Worm (Caenorhabditis elegans): Measurements from ENCODE around the gene aexr-1.

aexr-1 gene

ce11 chrX:6642798-6643197, 7.7 kb upstream of the aexr-1 start:
- TF ChIP-seq ets-5 (GFP tag; IDR thresholded peaks at IDR 0.05) (no peak), nhr-85 (tag) (peak; percentile 95), elt-3 (tag; optimal IDR thresholded peaks at IDR 0.05) (peak in 2 of 6 experiments; percentile 26 to 60), nhr-76 (tag; optimal IDR thresholded peaks at IDR 0.05) (no peak), hpl-2 (GFP tag; optimal IDR thresholded peaks at IDR 0.05) (no peak), nhr-20 (tag; optimal IDR thresholded peaks at IDR 0.05) (peak; percentile 90), sup-37 (GFP tag; optimal IDR thresholded peaks at IDR 0.05) (no peak), dsc-1 (tag; optimal IDR thresholded peaks at IDR 0.05) (no peak), grh-1 (GFP tag; IDR thresholded peaks at IDR 0.05) (peak; percentile 33; the same call in 1 of the 2 replicates), nhr-77 (tag; optimal IDR thresholded peaks at IDR 0.05) (peak; percentile 5), elt-2 (tag; optimal IDR thresholded peaks at IDR 0.05) (peak; percentile 27), nhr-90 (tag; optimal IDR thresholded peaks at IDR 0.05; ENCODE audit: poor library complexity) (peak; percentile 42), tlp-1 (tag; optimal IDR thresholded peaks at IDR 0.05) (no peak), hlh-17 (GFP tag; optimal IDR thresholded peaks at IDR 0.05; ENCODE audit: borderline replicate concordance) (no peak), egl-27 (tag; optimal IDR thresholded peaks at IDR 0.05) (no peak), lin-35 (GFP tag; optimal IDR thresholded peaks at IDR 0.05) (peak in 1 of 2 experiments; percentile 75), ama-1 (optimal IDR thresholded peaks at IDR 0.05) (no peak), efl-3 (GFP tag; optimal IDR thresholded peaks at IDR 0.05) (no peak), skn-1 (tag; optimal IDR thresholded peaks at IDR 0.05) (peak; percentile 98), lsy-2 (tag; optimal IDR thresholded peaks at IDR 0.05) (peak; percentile 7 to 32), lir-3 (tag; optimal IDR thresholded peaks at IDR 0.05; ENCODE audit: poor library complexity) (peak; percentile 23), nhr-47 (tag; optimal IDR thresholded peaks at IDR 0.05) (peak; percentile 35), lin-15B (tag; optimal IDR thresholded peaks at IDR 0.05) (no peak), nhr-19 (GFP tag; conservative IDR thresholded peaks at IDR 0.05) (0 out of 2 replicates have a peak, but pooled peaks have one; percentile 36), swsn-7 (tag; optimal IDR thresholded peaks at IDR 0.05) (no peak), unc-98 (GFP tag; IDR thresholded peaks at IDR 0.05) (no peak), aly-2 (tag; optimal IDR thresholded peaks at IDR 0.05) (no peak), ceh-82 (tag; optimal IDR thresholded peaks at IDR 0.05) (no peak), lin-39 (tag; optimal IDR thresholded peaks at IDR 0.05) (no peak), ceh-63 (GFP tag; optimal IDR thresholded peaks at IDR 0.05) (no peak), lin-13 (GFP tag; optimal IDR thresholded peaks at IDR 0.05) (peak; percentile 21), ceh-90 (tag; optimal IDR thresholded peaks at IDR 0.05) (no peak), vab-15 (tag; optimal IDR thresholded peaks at IDR 0.05) (no peak), sptf-1 (tag; optimal IDR thresholded peaks at IDR 0.05) (no peak), tbx-2 (tag; optimal IDR thresholded peaks at IDR 0.05) (peak; percentile 59), mdl-1 (tag; optimal IDR thresholded peaks at IDR 0.05) (peak in 1 of 2 experiments; percentile 78), nhr-11 (tag; optimal IDR thresholded peaks at IDR 0.05) (no peak), lin-14 (GFP tag; optimal IDR thresholded peaks at IDR 0.05) (peak; percentile 84), egl-13 (tag; optimal IDR thresholded peaks at IDR 0.05) (no peak), snu-23 (GFP tag; optimal IDR thresholded peaks at IDR 0.05) (peak; percentile 78), nhr-12 (tag; optimal IDR thresholded peaks at IDR 0.05) (no peak), C34B4.2 (tag; optimal IDR thresholded peaks at IDR 0.05) (no peak), mep-1 (tag; optimal IDR thresholded peaks at IDR 0.05) (peak; percentile 45), mab-9 (GFP tag; IDR thresholded peaks at IDR 0.05) (no peak), nhr-84 (tag; optimal IDR thresholded peaks at IDR 0.05) (no peak), zag-1 (tag; optimal IDR thresholded peaks at IDR 0.05) (no peak), ces-1 (GFP tag; optimal IDR thresholded peaks at IDR 0.05) (no peak), fkh-4 (tag; optimal IDR thresholded peaks at IDR 0.05; ENCODE audit: borderline replicate concordance) (no peak), ztf-11 (tag; optimal IDR thresholded peaks at IDR 0.05) (no peak), sox-4 (tag; optimal IDR thresholded peaks at IDR 0.05) (no peak), nhr-237 (tag; optimal IDR thresholded peaks at IDR 0.05) (no peak), blmp-1 (tag; optimal IDR thresholded peaks at IDR 0.05) (peak; percentile 80), C04F5.9 (tag; optimal IDR thresholded peaks at IDR 0.05) (no peak), pqm-1 (tag; optimal IDR thresholded peaks at IDR 0.05) (no peak)
